Worm (Caenorhabditis elegans) whole organism, mixed stage, embryonic: ENCODE results near the gene magu-4.

ENCODE experiments used
- blmp-1 ChIP-seq: fragments of 150-350 bp; optimal IDR thresholded peaks from 2 replicates; lab custom pipeline; 2014; ENCODE audit warnings: missing biosample characterization, missing genetic modification characterization
- elt-3 ChIP-seq: fragments of 150-350 bp; optimal IDR thresholded peaks from 2 replicates; lab custom pipeline; 2014; ENCODE audit warnings: missing biosample characterization, missing genetic modification characterization
- lin-13 ChIP-seq: fragments of 150-350 bp; optimal IDR thresholded peaks from 2 replicates; lab custom pipeline; 2014; ENCODE audit warnings: missing biosample characterization, missing genetic modification characterization
- nhr-237 ChIP-seq: fragments of 150-350 bp; optimal IDR thresholded peaks from 2 replicates; lab custom pipeline; 2014; ENCODE audit warnings: missing biosample characterization, missing genetic modification characterization

- TF ChIP-seq elt-3 (no peak), lin-13 (tag; lab: Kevin White, UChicago) (no peak), nhr-237 (tag; lab: Kevin White, UChicago) (no peak), blmp-1 (tag; lab: Kevin White, UChicago) (no peak)
Measured at ce11 chrIV:10047108-10047507, 37.6 kb downstream of the magu-4 start, which contains the start of gene T04B2.3.
